Fruit fly (Drosophila melanogaster) whole organism, embryonic: Measurements from ENCODE around the gene CG4660.

Source experiments
- B-H1 ChIP-seq: fragments of 200-800 bp; sonication (Bioruptor generic); IDR thresholded peaks from 3 replicates; pipeline ENCODE4 v1.3.6; 2022; ENCODE audit warnings: missing biosample characterization, missing genetic modification characterization
- CG10654 ChIP-seq: fragments of 200-800 bp; sonication (Bioruptor generic); optimal IDR thresholded peaks from 2 replicates; lab custom pipeline; 2016; ENCODE audit warnings: missing biosample characterization, missing genetic modification characterization
- CG11723 ChIP-seq: fragments of 200-800 bp; sonication (Bioruptor generic); optimal IDR thresholded peaks from 2 replicates; lab custom pipeline; 2017; ENCODE audit warnings: missing biosample characterization, mild to moderate bottlenecking, missing genetic modification characterization
- CG14050 ChIP-seq: fragments of 200-800 bp; sonication (Bioruptor generic); IDR thresholded peaks from 3 replicates; pipeline ENCODE4 v1.3.6; 2022; ENCODE audit warnings: missing biosample characterization, missing genetic modification characterization
- CG14965 ChIP-seq: fragments of 200-800 bp; sonication (Bioruptor generic); optimal IDR thresholded peaks from 2 replicates; lab custom pipeline; 2016; ENCODE audit warnings: missing biosample characterization, missing genetic modification characterization, borderline replicate concordance
- CG15696 ChIP-seq: fragments of 200-800 bp; sonication (Bioruptor generic); optimal IDR thresholded peaks from 2 replicates; lab custom pipeline; 2019; ENCODE audit warnings: missing biosample characterization, mild to moderate bottlenecking, missing genetic modification characterization, moderate library complexity
- CG16863 ChIP-seq: fragments of 200-800 bp; sonication (Bioruptor generic); optimal IDR thresholded peaks from 3 replicates; lab custom pipeline; 2016; ENCODE audit warnings: missing biosample characterization, missing genetic modification characterization
- CG17802 ChIP-seq: fragments of 200-800 bp; sonication (Bioruptor generic); optimal IDR thresholded peaks from 2 replicates; lab custom pipeline; 2018; ENCODE audit warnings: missing biosample characterization, mild to moderate bottlenecking, missing genetic modification characterization, moderate library complexity
- CG18476 ChIP-seq: fragments of 200-800 bp; sonication (Bioruptor generic); optimal IDR thresholded peaks from 2 replicates; lab custom pipeline; 2016; ENCODE audit warnings: missing biosample characterization, mild to moderate bottlenecking, missing genetic modification characterization
- CG18619 ChIP-seq: fragments of 200-800 bp; sonication (Bioruptor generic); optimal IDR thresholded peaks from 3 replicates; lab custom pipeline; 2017; ENCODE audit warnings: missing biosample characterization, mild to moderate bottlenecking, missing genetic modification characterization
- CG30020 ChIP-seq: fragments of 200-800 bp; optimal IDR thresholded peaks from 2 replicates; lab custom pipeline; 2019; ENCODE audit warnings: missing biosample characterization, mild to moderate bottlenecking, missing genetic modification characterization, moderate library complexity
- CG30403 ChIP-seq: fragments of 200-800 bp; sonication (Bioruptor generic); optimal IDR thresholded peaks from 3 replicates; lab custom pipeline; 2016; ENCODE audit warnings: missing biosample characterization, missing genetic modification characterization
- CG42726 ChIP-seq: fragments of 200-800 bp; sonication (Bioruptor generic); IDR thresholded peaks from 2 replicates; pipeline ENCODE4 v1.3.6; 2022; ENCODE audit warnings: missing biosample characterization, missing genetic modification characterization; ENCODE audit not compliant: partially characterized antibody
- CG5953 ChIP-seq: fragments of 200-800 bp; sonication (Bioruptor generic); IDR thresholded peaks from 2 replicates; pipeline ENCODE4 v1.3.6; 2022; ENCODE audit warnings: missing biosample characterization, missing genetic modification characterization
- CG6683 ChIP-seq: fragments of 200-800 bp; sonication (Bioruptor generic); optimal IDR thresholded peaks from 2 replicates; lab custom pipeline; 2017; ENCODE audit warnings: missing biosample characterization, mild to moderate bottlenecking, missing genetic modification characterization, missing genetic modification reagents
- CG7745 ChIP-seq: fragments of 200-800 bp; sonication (Bioruptor generic); optimal IDR thresholded peaks from 2 replicates; lab custom pipeline; 2018; ENCODE audit warnings: missing biosample characterization, mild to moderate bottlenecking, missing genetic modification characterization, moderate library complexity
- CG8089 ChIP-seq: fragments of 200-800 bp; sonication (Bioruptor generic); optimal IDR thresholded peaks from 3 replicates; lab custom pipeline; 2016; ENCODE audit warnings: missing biosample characterization, missing genetic modification characterization
- CG9609 ChIP-seq: fragments of 200-800 bp; sonication (Bioruptor generic); optimal IDR thresholded peaks from 3 replicates; lab custom pipeline; 2016; ENCODE audit warnings: missing biosample characterization, missing genetic modification characterization
- Dek ChIP-seq: fragments of 200-800 bp; sonication (Bioruptor generic); optimal IDR thresholded peaks from 3 replicates; lab custom pipeline; 2019; ENCODE audit warnings: missing biosample characterization, mild to moderate bottlenecking, missing genetic modification characterization, moderate library complexity
- Dip3 ChIP-seq: fragments of 200-800 bp; sonication (Bioruptor generic); optimal IDR thresholded peaks from 3 replicates; lab custom pipeline; 2016; ENCODE audit warnings: missing biosample characterization, missing genetic modification characterization
- Doc2 ChIP-seq: fragments of 200-800 bp; sonication (Bioruptor generic); IDR thresholded peaks from 2 replicates; pipeline ENCODE4 v1.3.6; 2022; ENCODE audit warnings: missing biosample characterization, missing genetic modification characterization
- HHEX ChIP-seq: fragments of 200-800 bp; sonication (Bioruptor generic); optimal IDR thresholded peaks from 3 replicates; lab custom pipeline; 2017; ENCODE audit warnings: missing biosample characterization, mild to moderate bottlenecking, missing genetic modification characterization, missing genetic modification reagents
- HmgD ChIP-seq: fragments of 200-800 bp; sonication (Bioruptor generic); optimal IDR thresholded peaks from 3 replicates; lab custom pipeline; 2016; ENCODE audit warnings: missing biosample characterization, missing genetic modification characterization
- Hr3 ChIP-seq: fragments of 200-800 bp; sonication (Bioruptor generic); optimal IDR thresholded peaks from 3 replicates; lab custom pipeline; 2016; ENCODE audit warnings: missing biosample characterization, missing genetic modification characterization
- Lhr ChIP-seq: fragments of 200-800 bp; sonication (Bioruptor generic); optimal IDR thresholded peaks from 3 replicates; lab custom pipeline; 2017; ENCODE audit warnings: mild to moderate bottlenecking, missing biosample characterization, missing genetic modification reagents, missing genetic modification characterization
- Oli ChIP-seq: fragments of 200-800 bp; sonication (Bioruptor generic); optimal IDR thresholded peaks from 2 replicates; lab custom pipeline; 2018; ENCODE audit warnings: missing biosample characterization, mild to moderate bottlenecking, missing genetic modification characterization, moderate library complexity
- Stat92E ChIP-seq, 3 experiments: fragments of >200 bp in 2 of 3; fragments of 200-800 bp in 1 of 3; sonication (Bioruptor generic) in 1 of 3; optimal IDR thresholded peaks; 2 replicates each; lab custom pipeline; 2017 to 2019; ENCODE audit warnings: missing biosample characterization in 3 of 3, missing genetic modification characterization in 3 of 3, mild to moderate bottlenecking in 1 of 3, moderate library complexity in 1 of 3
- ab ChIP-seq: fragments of 200-800 bp; sonication (Bioruptor generic); optimal IDR thresholded peaks from 2 replicates; lab custom pipeline; 2016; ENCODE audit warnings: missing biosample characterization, missing genetic modification characterization
- ase ChIP-seq: fragments of 200-800 bp; sonication (Bioruptor generic); IDR thresholded peaks from 3 replicates; pipeline ENCODE4 v1.3.6; 2022; ENCODE audit warnings: missing biosample characterization, missing genetic modification characterization
- ato ChIP-seq: fragments of 200-800 bp; sonication (Bioruptor generic); IDR thresholded peaks from 2 replicates; pipeline ENCODE4 v1.3.6; 2022; ENCODE audit warnings: missing biosample characterization, missing genetic modification characterization; ENCODE audit not compliant: partially characterized antibody
- az2 ChIP-seq: fragments of 200-800 bp; sonication (Bioruptor generic); optimal IDR thresholded peaks from 3 replicates; lab custom pipeline; 2016; ENCODE audit warnings: missing biosample characterization, missing genetic modification characterization
- bsh ChIP-seq, 2 experiments: fragments of 200-800 bp; sonication (Bioruptor generic); optimal IDR thresholded peaks; 2 replicates each; lab custom pipeline; 2017 to 2018; ENCODE audit warnings: mild to moderate bottlenecking in 2 of 2, missing biosample characterization in 2 of 2, missing genetic modification characterization in 2 of 2, moderate library complexity in 1 of 2
- cas ChIP-seq: fragments of 200-800 bp; sonication (Bioruptor generic); IDR thresholded peaks from 2 replicates; pipeline ENCODE4 v1.3.6; 2022; ENCODE audit warnings: missing biosample characterization, missing genetic modification characterization
- dmrt11E ChIP-seq: fragments of 200-800 bp; sonication (Bioruptor generic); optimal IDR thresholded peaks from 3 replicates; lab custom pipeline; 2018; ENCODE audit warnings: missing biosample characterization, mild to moderate bottlenecking, missing genetic modification characterization, moderate library complexity
- ems ChIP-seq: fragments of 200-800 bp; sonication (Bioruptor generic); optimal IDR thresholded peaks from 3 replicates; lab custom pipeline; 2016; ENCODE audit warnings: missing biosample characterization, missing genetic modification characterization
- fd102C ChIP-seq: fragments of 200-800 bp; sonication (Bioruptor generic); optimal IDR thresholded peaks from 2 replicates; lab custom pipeline; 2018; ENCODE audit warnings: missing biosample characterization, mild to moderate bottlenecking, missing genetic modification characterization, moderate library complexity
- ftz-f1 ChIP-seq: fragments of 200-800 bp; sonication (Bioruptor generic); optimal IDR thresholded peaks from 2 replicates; lab custom pipeline; 2016; ENCODE audit warnings: missing biosample characterization, missing genetic modification characterization
- hth ChIP-seq: fragments of >200 bp; optimal IDR thresholded peaks from 2 replicates; lab custom pipeline; 2017; ENCODE audit warnings: inconsistent platforms
- luna ChIP-seq: fragments of 200-800 bp; sonication (Bioruptor generic); optimal IDR thresholded peaks from 2 replicates; lab custom pipeline; 2016; ENCODE audit warnings: missing biosample characterization, missing genetic modification characterization
- org-1 ChIP-seq: fragments of 200-800 bp; sonication (Bioruptor generic); optimal IDR thresholded peaks from 2 replicates; lab custom pipeline; 2017; ENCODE audit warnings: missing biosample characterization, missing genetic modification characterization
- pros ChIP-seq: fragments of 200-800 bp; sonication (Bioruptor generic); optimal IDR thresholded peaks from 3 replicates; lab custom pipeline; 2019; ENCODE audit warnings: missing biosample characterization, mild to moderate bottlenecking, missing genetic modification characterization, moderate library complexity
- row ChIP-seq: fragments of 200-800 bp; sonication (Bioruptor generic); IDR thresholded peaks from 3 replicates; pipeline ENCODE4 v1.3.6; 2022; ENCODE audit warnings: missing biosample characterization, missing genetic modification characterization
- salm ChIP-seq: fragments of 200-800 bp; sonication (Bioruptor generic); optimal IDR thresholded peaks from 2 replicates; lab custom pipeline; 2018; ENCODE audit warnings: missing biosample characterization, mild to moderate bottlenecking, missing genetic modification characterization
- sens-2 ChIP-seq: fragments of 200-800 bp; sonication (Bioruptor generic); IDR thresholded peaks from 2 replicates; pipeline ENCODE4 v1.3.6; 2022; ENCODE audit warnings: missing biosample characterization, missing genetic modification characterization
- slp2 ChIP-seq: fragments of 200-800 bp; sonication (Bioruptor generic); optimal IDR thresholded peaks from 2 replicates; lab custom pipeline; 2016; ENCODE audit warnings: missing biosample characterization, missing genetic modification characterization
- sqz ChIP-seq: fragments of 200-800 bp; sonication (Bioruptor generic); optimal IDR thresholded peaks from 3 replicates; lab custom pipeline; 2018; ENCODE audit warnings: missing biosample characterization, mild to moderate bottlenecking, missing genetic modification characterization
- tll ChIP-seq, 2 experiments: fragments of 200-800 bp in 1 of 2; fragments of >200 bp in 1 of 2; sonication (Bioruptor generic) in 1 of 2; optimal IDR thresholded peaks; 2 replicates each; lab custom pipeline; 2017 to 2019; ENCODE audit warnings: missing biosample characterization in 2 of 2, missing genetic modification characterization in 2 of 2, mild to moderate bottlenecking in 1 of 2, moderate library complexity in 1 of 2
- tna ChIP-seq: fragments of 200-800 bp; sonication (Bioruptor generic); IDR thresholded peaks from 2 replicates; pipeline ENCODE4 v1.3.6; 2022; ENCODE audit warnings: missing biosample characterization, missing genetic modification characterization; ENCODE audit not compliant: partially characterized antibody
- wor ChIP-seq: fragments of 200-800 bp; sonication (Bioruptor generic); IDR thresholded peaks from 2 replicates; pipeline ENCODE4 v1.3.6; 2022; ENCODE audit warnings: missing biosample characterization, missing genetic modification characterization
- zen ChIP-seq: fragments of 200-800 bp; sonication (Bioruptor generic); optimal IDR thresholded peaks from 3 replicates; lab custom pipeline; 2018; ENCODE audit warnings: missing biosample characterization, mild to moderate bottlenecking, missing genetic modification characterization, moderate library complexity
- zfh1 ChIP-seq: fragments of 200-800 bp; sonication (Bioruptor generic); IDR thresholded peaks from 3 replicates; pipeline ENCODE4 v1.3.6; 2022; ENCODE audit warnings: missing biosample characterization, missing genetic modification characterization

CG4660 gene

DNA sequence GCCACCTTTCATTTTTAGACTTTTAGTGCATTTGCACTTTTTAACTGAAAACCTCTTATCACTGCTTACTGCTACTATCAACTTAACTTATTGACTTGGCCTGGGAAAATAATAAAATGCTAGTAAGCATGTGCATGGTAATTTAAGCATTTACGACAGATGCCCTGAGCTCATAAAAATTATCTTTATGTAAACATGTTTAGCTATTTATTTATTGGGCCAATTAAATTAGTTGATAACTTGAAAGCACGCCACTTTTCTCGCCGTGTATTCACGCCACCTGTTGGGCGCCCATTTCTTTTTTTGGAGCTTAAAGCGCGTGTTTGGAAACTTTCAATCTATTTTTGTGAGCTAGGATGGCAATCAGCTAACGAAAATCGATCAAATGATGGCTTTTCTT is 11.1 kb upstream of the CG4660 start (continued):
- TF ChIP-seq hth (no peak), CG18476 (GFP tag; lab: Kevin White, UChicago) (no peak), CG14965 (GFP tag; lab: Kevin White, UChicago) (no peak), CG18619 (GFP tag; lab: Kevin White, UChicago) (no peak), cas (GFP tag; lab: Robert Waterston, UW) (no peak), CG15696 (tag; lab: Kevin White, UChicago) (no peak), Lhr (GFP tag; lab: Kevin White, UChicago) (no peak), CG7745 (tag; lab: Kevin White, UChicago) (no peak), B-H1 (GFP tag; lab: Robert Waterston, UW) (no peak), CG10654 (GFP tag; lab: Kevin White, UChicago) (no peak), ato (GFP tag; lab: Robert Waterston, UW) (no peak), tll (GFP tag; optimal IDR thresholded peaks at IDR 0.05; lab: Kevin White, UChicago) (no peak), wor (GFP tag; lab: Robert Waterston, UW) (no peak), CG6683 (no peak), tna (GFP tag; lab: Robert Waterston, UW) (no peak), slp2 (GFP tag; lab: Kevin White, UChicago) (no peak), zfh1 (GFP tag; lab: Robert Waterston, UW) (no peak), HHEX (GFP tag; lab: Kevin White, UChicago) (no peak), CG9609 (GFP tag; lab: Kevin White, UChicago) (no peak), Stat92E (GFP tag; optimal IDR thresholded peaks at IDR 0.05; lab: Kevin White, UChicago) (no peak), Oli (tag; lab: Kevin White, UChicago) (peak; percentile 31), CG42726 (GFP tag; lab: Robert Waterston, UW) (no peak), CG14050 (GFP tag; lab: Robert Waterston, UW) (no peak), CG5953 (GFP tag; lab: Robert Waterston, UW) (no peak), CG30403 (GFP tag; lab: Kevin White, UChicago) (peak; percentile 31), fd102C (no peak), Dip3 (GFP tag; lab: Kevin White, UChicago) (no peak), Doc2 (GFP tag; lab: Robert Waterston, UW) (no peak), az2 (no peak), ems (GFP tag; lab: Kevin White, UChicago) (no peak), Hr3 (GFP tag; lab: Kevin White, UChicago) (peak; percentile 3), CG8089 (GFP tag; lab: Kevin White, UChicago) (no peak), salm (tag; lab: Kevin White, UChicago) (peak; percentile 19), sqz (GFP tag; lab: Kevin White, UChicago) (no peak), ab (GFP tag; lab: Kevin White, UChicago) (no peak), CG16863 (GFP tag; lab: Kevin White, UChicago) (peak; percentile 5), CG11723 (GFP tag; lab: Kevin White, UChicago) (no peak), CG30020 (no peak), ase (no peak), row (no peak; the same call in 2 of the 3 replicates), zen (tag; lab: Kevin White, UChicago) (no peak), Dek (tag; lab: Kevin White, UChicago) (no peak), HmgD (GFP tag; lab: Kevin White, UChicago) (no peak), CG17802 (tag; lab: Kevin White, UChicago) (no peak), bsh (GFP tag; optimal IDR thresholded peaks at IDR 0.05; lab: Kevin White, UChicago) (peak in 1 of 2 experiments; percentile 18), org-1 (GFP tag; lab: Kevin White, UChicago) (no peak), ftz-f1 (GFP tag; lab: Kevin White, UChicago) (no peak), sens-2 (no peak), luna (GFP tag; lab: Kevin White, UChicago) (no peak), dmrt11E (tag; lab: Kevin White, UChicago) (no peak), pros (GFP tag; lab: Kevin White, UChicago) (no peak)
